Fruit fly (Drosophila melanogaster): ENCODE measurements around the gene CG11350.

- TF ChIP-seq h (GFP tag; optimal IDR thresholded peaks at IDR 0.05) (no peak), tai (GFP tag; optimal IDR thresholded peaks at IDR 0.05) (no peak), Abd-B (GFP tag; optimal IDR thresholded peaks at IDR 0.05) (no peak), dmrt93B (GFP tag; optimal IDR thresholded peaks at IDR 0.05) (no peak), br (GFP tag; optimal IDR thresholded peaks at IDR 0.05) (no peak), usp (GFP tag; optimal IDR thresholded peaks at IDR 0.05) (no peak), CrebA (GFP tag; optimal IDR thresholded peaks at IDR 0.05; ENCODE audit: borderline replicate concordance) (no peak), Hr78 (GFP tag; optimal IDR thresholded peaks at IDR 0.05) (no peak), dsf (GFP tag; optimal IDR thresholded peaks at IDR 0.05; ENCODE audit: borderline replicate concordance) (no peak), ey (GFP tag; optimal IDR thresholded peaks at IDR 0.05) (no peak), Rel (GFP tag; optimal IDR thresholded peaks at IDR 0.05) (no peak), Rel (tag; optimal IDR thresholded peaks at IDR 0.05) (no peak), Dfd (GFP tag; optimal IDR thresholded peaks at IDR 0.05) (no peak), Mio (GFP tag; optimal IDR thresholded peaks at IDR 0.05) (no peak), N (GFP tag; optimal IDR thresholded peaks at IDR 0.05) (no peak)
These were observed 33.8 kb downstream of the CG11350 start for dm6 chr3L:4516378-4516777.

Data from whole organism, wandering third instar larva.